Fruit fly (Drosophila melanogaster) whole organism, adult: ENCODE measurements around the gene Sf3b3.

Experiments used
- CG12768 ChIP-seq: fragments of 200-800 bp; sonication (Bioruptor generic); optimal IDR thresholded peaks from 2 replicates; lab custom pipeline; 2017; ENCODE audit warnings: missing biosample characterization, missing genetic modification characterization, mild to moderate bottlenecking, moderate library complexity, missing genetic modification reagents
- CG14711 ChIP-seq: fragments of 200-800 bp; sonication (Bioruptor generic); optimal IDR thresholded peaks from 2 replicates; lab custom pipeline; 2018; ENCODE audit warnings: missing biosample characterization, mild to moderate bottlenecking, missing genetic modification characterization, moderate library complexity
- CG33017 ChIP-seq: fragments of 200-800 bp; sonication (Bioruptor generic); optimal IDR thresholded peaks from 2 replicates; lab custom pipeline; 2018; ENCODE audit warnings: missing biosample characterization, mild to moderate bottlenecking, missing genetic modification characterization, moderate library complexity
- CG7045 ChIP-seq: fragments of 200-800 bp; sonication (Bioruptor generic); optimal IDR thresholded peaks from 2 replicates; lab custom pipeline; 2017; ENCODE audit warnings: missing biosample characterization, mild to moderate bottlenecking, missing genetic modification characterization
- CG7101 ChIP-seq: fragments of 200-800 bp; sonication (Bioruptor generic); optimal IDR thresholded peaks from 2 replicates; lab custom pipeline; 2018; ENCODE audit warnings: missing biosample characterization, mild to moderate bottlenecking, missing genetic modification characterization, moderate library complexity
- Clk ChIP-seq: fragments of 200-800 bp; sonication (Bioruptor generic); optimal IDR thresholded peaks from 2 replicates; lab custom pipeline; 2017; ENCODE audit warnings: missing biosample characterization, missing genetic modification characterization
- kay ChIP-seq: fragments of 200-800 bp; sonication (Bioruptor generic); peaks from one replicate; lab custom pipeline; 2016; ENCODE audit warnings: missing biosample characterization, missing genetic modification characterization, borderline replicate concordance
- pad ChIP-seq: fragments of 200-800 bp; sonication (Bioruptor generic); optimal IDR thresholded peaks from 3 replicates; lab custom pipeline; 2017; ENCODE audit warnings: missing biosample characterization, missing genetic modification characterization, mild to moderate bottlenecking, moderate library complexity, missing genetic modification reagents
- tj ChIP-seq: fragments of 200-800 bp; sonication (Bioruptor generic); optimal IDR thresholded peaks from 3 replicates; lab custom pipeline; 2017; ENCODE audit warnings: missing biosample characterization, mild to moderate bottlenecking, missing genetic modification characterization, moderate library complexity
- toe ChIP-seq: fragments of 200-800 bp; sonication (Bioruptor generic); optimal IDR thresholded peaks from 2 replicates; lab custom pipeline; 2016; ENCODE audit warnings: missing biosample characterization, missing genetic modification characterization

DNA sequence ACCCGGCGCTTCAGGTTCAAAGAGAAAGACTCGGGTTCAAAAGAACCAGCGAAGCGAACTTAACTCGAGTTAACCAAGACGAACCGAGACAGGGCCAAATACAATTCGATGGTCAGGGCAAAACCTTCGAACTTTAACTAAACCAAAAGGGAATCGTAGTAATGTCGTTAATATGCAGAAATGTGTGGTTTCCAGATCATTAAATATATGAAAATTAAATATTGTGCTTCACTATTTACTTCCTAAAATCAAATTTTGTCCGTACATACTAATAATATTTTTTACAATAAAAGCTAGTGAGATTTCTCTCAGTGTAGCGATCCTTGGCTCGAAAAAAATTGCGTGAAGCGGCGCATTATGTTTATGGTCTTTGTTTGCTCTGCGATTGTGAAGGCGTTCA lies 15.5 kb downstream of the Sf3b3 start:
- no peak for TF ChIP-seq CG7101 (tag; lab: Kevin White, UChicago)
- no peak for TF ChIP-seq CG12768 (GFP tag; lab: Kevin White, UChicago)
- TF ChIP-seq toe (GFP tag; lab: Kevin White, UChicago), result no peak
- TF ChIP-seq Clk (GFP tag; lab: Kevin White, UChicago), result no peak
- no peak for TF ChIP-seq tj
- TF ChIP-seq CG33017 (tag; lab: Kevin White, UChicago), result no peak
- TF ChIP-seq CG7045 (GFP tag; lab: Kevin White, UChicago), result no peak
- no peak for TF ChIP-seq kay (GFP tag; lab: Kevin White, UChicago)
- TF ChIP-seq CG14711 (tag; lab: Kevin White, UChicago), result no peak
- no peak for TF ChIP-seq pad (GFP tag; lab: Kevin White, UChicago)
